Fruit fly (Drosophila melanogaster) whole organism, embryonic: ENCODE data around the gene asl.

ENCODE experiments used
- CG33213 ChIP-seq: fragments of 200-800 bp; sonication (Bioruptor generic); optimal IDR thresholded peaks from 3 replicates; lab custom pipeline; 2016; ENCODE audit warnings: missing biosample characterization, missing genetic modification characterization
- CG34422 ChIP-seq: fragments of 200-800 bp; sonication (Bioruptor generic); IDR thresholded peaks from 3 replicates; pipeline ENCODE4 v1.3.6; 2022; ENCODE audit warnings: missing biosample characterization, missing genetic modification characterization
- CG8478 ChIP-seq: fragments of >200 bp; optimal IDR thresholded peaks from 2 replicates; lab custom pipeline; 2018
- CG9932 ChIP-seq: fragments of 200-800 bp; sonication (Bioruptor generic); IDR thresholded peaks from 2 replicates; pipeline ENCODE4 v1.3.6; 2022; ENCODE audit warnings: missing biosample characterization, missing genetic modification characterization
- Dek ChIP-seq: fragments of 200-800 bp; sonication (Bioruptor generic); optimal IDR thresholded peaks from 3 replicates; lab custom pipeline; 2019; ENCODE audit warnings: missing biosample characterization, mild to moderate bottlenecking, missing genetic modification characterization, moderate library complexity
- Gug ChIP-seq: fragments of 200-800 bp; sonication (Bioruptor generic); IDR thresholded peaks from 4 replicates; pipeline ENCODE4 v1.3.6; 2022; ENCODE audit warnings: missing biosample characterization, missing genetic modification characterization
- H15 ChIP-seq: fragments of 200-800 bp; sonication (Bioruptor generic); IDR thresholded peaks from 3 replicates; pipeline ENCODE4 v1.3.6; 2022; ENCODE audit warnings: missing biosample characterization, missing genetic modification characterization
- HLH4C ChIP-seq: fragments of 200-800 bp; sonication (Bioruptor generic); IDR thresholded peaks from 3 replicates; pipeline ENCODE4 v1.3.6; 2022; ENCODE audit warnings: missing biosample characterization, missing genetic modification characterization; ENCODE audit not compliant: partially characterized antibody
- Mes4 ChIP-seq: fragments of 200-800 bp; sonication (Bioruptor generic); optimal IDR thresholded peaks from 2 replicates; lab custom pipeline; 2016; ENCODE audit warnings: missing biosample characterization, missing genetic modification characterization
- Nf-YB ChIP-seq: fragments of 200-800 bp; sonication (Bioruptor generic); optimal IDR thresholded peaks from 3 replicates; lab custom pipeline; 2019; ENCODE audit warnings: missing biosample characterization, mild to moderate bottlenecking, missing genetic modification characterization, moderate library complexity
- Opbp ChIP-seq: fragments of 200-800 bp; sonication (Bioruptor generic); IDR thresholded peaks from 3 replicates; pipeline ENCODE4 v1.3.6; 2022; ENCODE audit warnings: missing biosample characterization, missing genetic modification characterization; ENCODE audit not compliant: partially characterized antibody
- fd64A ChIP-seq: fragments of 200-800 bp; sonication (Bioruptor generic); optimal IDR thresholded peaks from 3 replicates; lab custom pipeline; 2018; ENCODE audit warnings: missing biosample characterization, mild to moderate bottlenecking, missing genetic modification characterization
- trem ChIP-seq: fragments of 200-800 bp; optimal IDR thresholded peaks from 3 replicates; lab custom pipeline; 2019; ENCODE audit warnings: missing biosample characterization, mild to moderate bottlenecking, missing genetic modification characterization, moderate library complexity

DNA sequence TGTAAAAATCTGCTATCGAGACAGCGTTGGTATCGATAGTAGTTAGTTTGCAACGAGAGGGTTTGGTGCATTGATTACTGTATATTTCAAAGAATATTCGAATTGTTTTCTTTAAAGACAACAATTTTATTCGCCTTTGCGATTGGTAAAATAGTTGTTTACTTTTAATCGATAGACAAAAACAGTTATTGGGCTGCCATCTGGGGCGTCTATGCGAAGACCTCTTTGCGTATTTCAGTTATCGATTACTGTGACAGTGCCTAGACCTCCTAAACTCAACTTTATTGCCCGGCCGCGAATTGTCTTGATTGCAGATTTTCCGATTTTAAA lies 6.7 kb upstream of the asl start, which contains the start of gene Atu:
- TF ChIP-seq fd64A (no peak), trem (peak; percentile 94), Dek (tag; lab: Kevin White, UChicago) (peak; percentile 13), CG33213 (GFP tag; lab: Kevin White, UChicago) (no peak), H15 (no peak), Gug (GFP tag; lab: Robert Waterston, UW) (no peak), CG34422 (GFP tag; lab: Robert Waterston, UW) (peak; percentile 39; the same call in 1 of the 3 replicates), Opbp (GFP tag; lab: Robert Waterston, UW) (peak; percentile 91), CG8478 (lab: Kevin White, UChicago) (no peak), Nf-YB (GFP tag; lab: Kevin White, UChicago) (no peak), HLH4C (GFP tag; lab: Robert Waterston, UW) (peak; percentile 93), CG9932 (peak; percentile 69), Mes4 (no peak)
